Worm (Caenorhabditis elegans) whole organism, L4 larva: ENCODE measurements around the gene ddb-1.
"Not testable (repeated sequence)": the region's sequence is repeated elsewhere in the genome, so short reads cannot be mapped to it uniquely, and the experiment has no call there.

Source experiments
- D1046.2 ChIP-seq: fragments of 200-800 bp; sonication (Bioruptor generic); IDR thresholded peaks from 2 replicates; pipeline ENCODE4 v1.3.6; 2022; ENCODE audit warnings: missing genetic modification characterization, missing compliant biosample characterization
- F10B5.3 ChIP-seq: sonication (generic microtip); optimal IDR thresholded peaks from 2 replicates; lab custom pipeline; 2016; ENCODE audit warnings: mild to moderate bottlenecking, missing genetic modification characterization, missing compliant biosample characterization
- T20F7.1 ChIP-seq: fragments of 200-800 bp; sonication (Bioruptor generic); optimal IDR thresholded peaks from 2 replicates; lab custom pipeline; 2018; ENCODE audit warnings: mild to moderate bottlenecking, missing genetic modification characterization, missing compliant biosample characterization
- T26A8.4 ChIP-seq: fragments of 200-800 bp; sonication (Bioruptor generic); IDR thresholded peaks from 2 replicates; pipeline ENCODE4 v1.3.6; 2022; ENCODE audit warnings: missing genetic modification characterization, missing compliant biosample characterization
- Y105C5A.15 ChIP-seq: fragments of 200-800 bp; sonication (Bioruptor generic); IDR thresholded peaks from 2 replicates; pipeline ENCODE4 v1.3.6; 2022; ENCODE audit warnings: missing genetic modification characterization, missing compliant biosample characterization
- ama-1 ChIP-seq: fragments of 150-350 bp; optimal IDR thresholded peaks from 2 replicates; lab custom pipeline; 2014; ENCODE audit warnings: inconsistent platforms, mixed read lengths
- attf-4 ChIP-seq: sonication (generic microtip); optimal IDR thresholded peaks from 3 replicates; lab custom pipeline; 2017; ENCODE audit warnings: missing biosample characterization, missing genetic modification characterization
- cey-2 ChIP-seq: sonication (generic microtip); optimal IDR thresholded peaks from 3 replicates; lab custom pipeline; 2017; ENCODE audit warnings: missing genetic modification characterization, mild to moderate bottlenecking, missing compliant biosample characterization, antibody characterized with exemption, borderline replicate concordance; ENCODE audit not compliant: insufficient read depth
- daf-8 ChIP-seq: fragments of 200-800 bp; sonication (Bioruptor generic); IDR thresholded peaks from 2 replicates; pipeline ENCODE4 v1.3.6; 2022; ENCODE audit warnings: missing genetic modification characterization, missing compliant biosample characterization
- egl-27 ChIP-seq: sonication (generic microtip); optimal IDR thresholded peaks from 3 replicates; lab custom pipeline; 2017; ENCODE audit warnings: missing biosample characterization, missing genetic modification reagents, missing genetic modification characterization
- egl-43 ChIP-seq: fragments of 200-800 bp; sonication (Bioruptor generic); IDR thresholded peaks from 2 replicates; pipeline ENCODE4 v1.3.6; 2022; ENCODE audit warnings: missing genetic modification reagents, missing genetic modification characterization, missing compliant biosample characterization
- fkh-10 ChIP-seq: fragments of 150-350 bp; optimal IDR thresholded peaks from 2 replicates; lab custom pipeline; 2014; ENCODE audit warnings: missing biosample characterization, missing genetic modification reagents, missing genetic modification characterization
- hlh-30 ChIP-seq: sonication (generic microtip); optimal IDR thresholded peaks from 2 replicates; lab custom pipeline; 2017; ENCODE audit warnings: antibody characterized with exemption, mild to moderate bottlenecking, missing genetic modification characterization, missing compliant biosample characterization; ENCODE audit not compliant: insufficient read depth
- hmg-1.1 ChIP-seq: fragments of 200-800 bp; sonication (Bioruptor generic); IDR thresholded peaks from 2 replicates; pipeline ENCODE4 v1.3.6; 2022; ENCODE audit warnings: missing genetic modification reagents, missing genetic modification characterization, missing compliant biosample characterization
- jun-1 ChIP-seq: fragments of 150-350 bp; optimal IDR thresholded peaks from 2 replicates; lab custom pipeline; 2014; ENCODE audit warnings: missing biosample characterization, missing genetic modification reagents, missing genetic modification characterization
- lim-7 ChIP-seq: fragments of 200-800 bp; sonication (Bioruptor generic); IDR thresholded peaks from 2 replicates; pipeline ENCODE4 v1.3.6; 2022; ENCODE audit warnings: missing genetic modification characterization, missing compliant biosample characterization
- lin-39 ChIP-seq: fragments of 150-350 bp; optimal IDR thresholded peaks from 2 replicates; lab custom pipeline; 2014; ENCODE audit warnings: missing biosample characterization, missing genetic modification reagents, missing genetic modification characterization
- madf-5 ChIP-seq, 2 experiments: fragments of 200-800 bp; sonication (Bioruptor generic); IDR thresholded peaks; 2 replicates each; pipeline ENCODE4 v1.3.6; 2022; ENCODE audit warnings: missing compliant biosample characterization in 2 of 2, missing genetic modification characterization in 2 of 2
- madf-9 ChIP-seq: fragments of 200-800 bp; sonication (Bioruptor generic); conservative IDR thresholded peaks from 2 replicates; pipeline ENCODE4 v1.3.6; 2022; ENCODE audit warnings: missing genetic modification reagents, missing genetic modification characterization, missing compliant biosample characterization
- mdl-1 ChIP-seq, 2 experiments: fragments of 150-350 bp in 1 of 2; sonication (generic microtip) in 1 of 2; optimal IDR thresholded peaks; 2 replicates each; lab custom pipeline; 2014 to 2017; ENCODE audit warnings: missing biosample characterization in 2 of 2, missing genetic modification characterization in 2 of 2
- mdt-29 ChIP-seq: fragments of 200-800 bp; sonication (Bioruptor generic); IDR thresholded peaks from 2 replicates; pipeline ENCODE4 v1.3.6; 2022; ENCODE audit warnings: missing genetic modification reagents, missing genetic modification characterization, missing compliant biosample characterization
- mep-1 ChIP-seq: fragments of 150-350 bp; sonication (generic microtip); optimal IDR thresholded peaks from 3 replicates; lab custom pipeline; 2014; ENCODE audit warnings: missing biosample characterization, missing genetic modification characterization
- nhr-10 ChIP-seq: fragments of 150-350 bp; optimal IDR thresholded peaks from 2 replicates; lab custom pipeline; 2014; ENCODE audit warnings: missing biosample characterization, missing genetic modification characterization
- nhr-237 ChIP-seq: sonication (generic microtip); optimal IDR thresholded peaks from 2 replicates; lab custom pipeline; 2017; ENCODE audit warnings: missing biosample characterization, missing genetic modification characterization
- nhr-28 ChIP-seq: fragments of 150-350 bp; optimal IDR thresholded peaks from 2 replicates; lab custom pipeline; 2014; ENCODE audit warnings: missing biosample characterization, missing genetic modification characterization
- nhr-41 ChIP-seq: fragments of 200-800 bp; sonication (Bioruptor generic); IDR thresholded peaks from 2 replicates; pipeline ENCODE4 v1.3.6; 2022; ENCODE audit warnings: missing genetic modification reagents, missing genetic modification characterization, missing compliant biosample characterization
- pqm-1 ChIP-seq: sonication (generic microtip); optimal IDR thresholded peaks from 2 replicates; lab custom pipeline; 2017; ENCODE audit warnings: missing biosample characterization, missing genetic modification characterization
- set-16 ChIP-seq: fragments of 200-800 bp; sonication (Bioruptor generic); IDR thresholded peaks from 2 replicates; pipeline ENCODE4 v1.3.6; 2022; ENCODE audit warnings: missing genetic modification reagents, missing genetic modification characterization, missing compliant biosample characterization
- skn-1 ChIP-seq: fragments of 150-350 bp; optimal IDR thresholded peaks from 2 replicates; lab custom pipeline; 2014; ENCODE audit warnings: missing biosample characterization, missing genetic modification characterization
- spr-1 ChIP-seq: sonication (generic microtip); optimal IDR thresholded peaks from 2 replicates; lab custom pipeline; 2016; ENCODE audit warnings: mild to moderate bottlenecking, missing genetic modification characterization, missing compliant biosample characterization
- spr-3 ChIP-seq: fragments of 200-800 bp; sonication (Bioruptor generic); optimal IDR thresholded peaks from 2 replicates; lab custom pipeline; 2018; ENCODE audit warnings: mild to moderate bottlenecking, missing genetic modification characterization, missing compliant biosample characterization
- tag-97 ChIP-seq: fragments of 200-800 bp; sonication (Bioruptor generic); IDR thresholded peaks from 2 replicates; pipeline ENCODE4 v1.3.6; 2022; ENCODE audit warnings: missing genetic modification characterization, missing compliant biosample characterization
- unc-130 ChIP-seq: sonication (generic microtip); optimal IDR thresholded peaks from 2 replicates; lab custom pipeline; 2016; ENCODE audit warnings: missing genetic modification reagents, missing genetic modification characterization, missing compliant biosample characterization
- unc-62 ChIP-seq, 3 experiments: fragments of 150-350 bp in 1 of 3; sonication (generic microtip); optimal IDR thresholded peaks in 2 of 3; peaks in 1 of 3; 1 replicate in 1 of 3; 2 replicates in 2 of 3; lab custom pipeline; 2014 to 2017; ENCODE audit warnings: missing biosample characterization in 3 of 3, missing genetic modification characterization in 3 of 3, missing genetic modification reagents in 3 of 3, missing genotype in 1 of 3
- vab-7 ChIP-seq: fragments of 200-800 bp; sonication (Bioruptor generic); IDR thresholded peaks from 2 replicates; pipeline ENCODE4 v1.3.6; 2022; ENCODE audit warnings: missing genetic modification reagents, missing genetic modification characterization, missing compliant biosample characterization
- zag-1 ChIP-seq: fragments of 150-350 bp; optimal IDR thresholded peaks from 2 replicates; lab custom pipeline; 2014; ENCODE audit warnings: missing biosample characterization, missing genetic modification characterization
- zfp-3 ChIP-seq: fragments of 200-800 bp; sonication (Bioruptor generic); conservative IDR thresholded peaks from 2 replicates; pipeline ENCODE4 v1.3.6; 2022; ENCODE audit warnings: missing genetic modification reagents, missing genetic modification characterization, missing compliant biosample characterization
- zip-11 ChIP-seq: fragments of 200-800 bp; sonication (Bioruptor generic); IDR thresholded peaks from 2 replicates; pipeline ENCODE4 v1.3.6; 2022; ENCODE audit warnings: missing genetic modification characterization, missing compliant biosample characterization
- ztf-7 ChIP-seq: fragments of 150-350 bp; optimal IDR thresholded peaks from 2 replicates; lab custom pipeline; 2014; ENCODE audit warnings: missing biosample characterization, missing genetic modification characterization

ddb-1 gene

DNA sequence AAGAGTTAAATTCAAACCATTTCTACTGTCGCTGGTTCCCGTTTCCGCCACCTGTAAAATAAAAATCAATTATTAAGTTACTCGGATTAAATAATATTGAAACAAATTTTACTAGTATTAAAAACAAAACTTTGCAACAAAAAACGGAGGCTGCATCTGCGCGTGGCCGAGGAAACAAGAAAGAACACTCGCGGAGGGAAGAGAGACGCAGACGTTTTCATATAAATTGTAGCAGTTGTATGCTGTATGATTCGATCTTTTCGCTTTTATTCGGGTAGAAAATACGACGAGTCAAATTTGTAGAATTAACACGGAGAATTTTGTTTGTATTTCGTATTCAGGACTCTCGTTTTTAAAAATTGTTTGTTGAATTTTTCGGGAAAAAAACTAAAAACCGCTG is 24.7 kb upstream of the ddb-1 start, which contains the start of gene B0001.3 (continued):
- no peak for TF ChIP-seq daf-8
- no peak for TF ChIP-seq zag-1 (tag; lab: Kevin White, UChicago)
- no peak for TF ChIP-seq spr-3 (GFP tag; lab: Kevin White, UChicago)
- TF ChIP-seq nhr-28, result peak; percentile 51
- no peak for TF ChIP-seq T26A8.4 (GFP tag; lab: Robert Waterston, UW)
- no peak for TF ChIP-seq cey-2 (tag; lab: Kevin White, UChicago)
- TF ChIP-seq nhr-237 (tag; lab: Kevin White, UChicago), result no peak
- TF ChIP-seq F10B5.3 (tag; lab: Kevin White, UChicago), result no peak
- TF ChIP-seq tag-97 (GFP tag; lab: Robert Waterston, UW), result no peak
- TF ChIP-seq attf-4 (tag; lab: Kevin White, UChicago), result no peak
- no peak for TF ChIP-seq mdl-1 (tag; optimal IDR thresholded peaks at IDR 0.05; lab: Kevin White, UChicago)
- no peak for TF ChIP-seq ama-1 (lab: Kevin White, UChicago)
- TF ChIP-seq zfp-3 (GFP tag; lab: Robert Waterston, UW), result no peak
- no peak for TF ChIP-seq unc-130 (GFP tag; lab: Kevin White, UChicago)
- no peak for TF ChIP-seq Y105C5A.15 (GFP tag; lab: Robert Waterston, UW)

DNA sequence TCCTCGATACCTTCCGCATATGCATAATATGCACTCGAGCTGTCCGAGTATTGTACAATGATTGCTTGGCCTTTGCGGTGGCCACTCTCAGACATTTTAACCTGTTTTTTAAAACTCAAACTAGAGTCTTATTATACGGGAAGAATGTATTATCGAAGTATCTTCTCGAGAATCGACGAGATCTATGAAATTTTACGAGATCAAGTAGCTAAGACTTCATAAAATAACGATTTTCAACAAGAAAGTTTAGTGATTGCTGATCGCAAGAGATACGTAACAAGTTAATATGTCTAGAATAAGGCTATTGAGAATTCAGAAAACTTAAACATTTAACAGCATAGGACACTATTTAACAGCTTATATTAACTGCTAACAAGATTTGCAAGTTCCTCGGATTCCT is 22.3 kb upstream of the ddb-1 start, which contains the start of gene B0001.5:
Gene B0001.5, minus strand, starts transcription at position 101 of the 400 bp plus-strand sequence.
- TF ChIP-seq lin-39 (tag; lab: Kevin White, UChicago), result no peak
- no peak for TF ChIP-seq skn-1 (tag; lab: Kevin White, UChicago)
- TF ChIP-seq set-16, result no peak
- TF ChIP-seq zip-11 (GFP tag; lab: Robert Waterston, UW), result no peak
- no peak for TF ChIP-seq mep-1 (tag; lab: Kevin White, UChicago)
- TF ChIP-seq ztf-7 (tag; lab: Kevin White, UChicago), result no peak
- no peak for TF ChIP-seq madf-9 (GFP tag; lab: Robert Waterston, UW)
- TF ChIP-seq hmg-1.1 (GFP tag; lab: Robert Waterston, UW), result no peak
- TF ChIP-seq zfp-3 (GFP tag; lab: Robert Waterston, UW), result no peak
- TF ChIP-seq mdt-29 (GFP tag; lab: Robert Waterston, UW), result no peak
- TF ChIP-seq vab-7 (GFP tag; lab: Robert Waterston, UW), result no peak
- TF ChIP-seq F10B5.3 (tag; lab: Kevin White, UChicago), result no peak
- no peak for TF ChIP-seq nhr-28

- TF ChIP-seq nhr-10 (tag; lab: Kevin White, UChicago), result no peak
- TF ChIP-seq unc-62 (GFP tag; optimal IDR thresholded peaks at IDR 0.05 in 1 of 2; lab: Kevin White, UChicago), result peak in 1 of 2 experiments; percentile 50
- TF ChIP-seq unc-62 (tag; optimal IDR thresholded peaks at IDR 0.05; lab: Kevin White, UChicago), result no peak
- no peak for TF ChIP-seq egl-27 (tag; lab: Kevin White, UChicago)
These were observed 20.0 kb upstream of the ddb-1 start, which contains the start of gene B0001.8 for ce11 chrIV:12140959-12141358. B0001.8 (minus strand) TSS chrIV:12141059.

DNA sequence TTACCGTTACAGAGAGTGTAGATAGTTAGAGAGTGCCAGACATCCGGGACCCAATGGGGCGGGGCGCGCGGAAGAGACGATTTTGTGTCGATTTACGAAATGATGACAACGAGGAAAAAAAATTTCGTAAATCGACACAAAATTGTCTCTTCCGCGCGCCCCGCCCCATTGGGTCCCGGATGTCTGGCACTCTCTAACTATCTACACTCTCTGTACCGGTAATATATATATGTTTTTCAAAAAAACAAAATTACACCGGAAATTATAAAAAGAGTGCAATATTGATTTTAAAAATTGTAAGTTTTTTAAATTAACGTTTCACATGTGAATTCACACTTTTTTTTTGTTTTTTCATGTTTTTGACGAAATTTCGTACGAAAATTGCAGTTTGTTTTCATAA is 17.1 kb upstream of the ddb-1 start, which contains the start of gene B0001.4:
Gene B0001.4, minus strand, starts transcription at position 101 of the 400 bp plus-strand sequence.
- not testable (repeated sequence) for TF ChIP-seq jun-1; nhr-41 (GFP tag; lab: Robert Waterston, UW); madf-5 (GFP tag; IDR thresholded peaks at IDR 0.05; lab: Robert Waterston, UW)

DNA sequence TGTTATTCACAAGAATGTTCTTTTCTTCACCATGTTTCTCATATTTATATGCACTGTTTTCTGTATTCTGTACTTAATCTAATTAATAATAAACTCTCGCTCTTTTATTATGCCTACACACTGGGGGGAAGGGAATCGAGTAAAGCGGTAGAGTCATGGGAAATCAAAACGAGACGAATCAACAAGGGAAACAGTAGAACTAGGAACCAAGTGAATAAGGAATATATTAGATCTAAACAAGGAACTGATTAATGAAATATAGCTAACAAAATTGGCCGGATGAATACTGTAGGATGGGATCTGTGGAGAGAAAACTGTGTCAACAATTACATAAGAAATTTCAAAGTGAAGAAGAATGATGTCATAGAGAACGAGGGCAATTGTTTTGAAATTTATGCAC is 14.0 kb upstream of the ddb-1 start:
- no peak for TF ChIP-seq T20F7.1 (GFP tag; lab: Kevin White, UChicago)
- TF ChIP-seq lim-7 (GFP tag; lab: Robert Waterston, UW), result no peak
- TF ChIP-seq pqm-1, result no peak
- no peak for TF ChIP-seq fkh-10 (GFP tag; lab: Kevin White, UChicago)
- TF ChIP-seq hlh-30 (tag; lab: Kevin White, UChicago), result no peak
- no peak for TF ChIP-seq madf-5 (GFP tag; IDR thresholded peaks at IDR 0.05; lab: Robert Waterston, UW)
- no peak for TF ChIP-seq nhr-28
- no peak for TF ChIP-seq egl-43 (GFP tag; lab: Robert Waterston, UW)
- TF ChIP-seq spr-1 (tag; lab: Kevin White, UChicago), result no peak
- no peak for TF ChIP-seq D1046.2 (GFP tag; lab: Robert Waterston, UW)
